Fruit fly (Drosophila melanogaster): Measurements from ENCODE around the gene Caf1-55.
A peak's percentile ranks its signal among the peaks of the same experiment; 100 is the strongest.

Gene Caf1-55

DNA sequence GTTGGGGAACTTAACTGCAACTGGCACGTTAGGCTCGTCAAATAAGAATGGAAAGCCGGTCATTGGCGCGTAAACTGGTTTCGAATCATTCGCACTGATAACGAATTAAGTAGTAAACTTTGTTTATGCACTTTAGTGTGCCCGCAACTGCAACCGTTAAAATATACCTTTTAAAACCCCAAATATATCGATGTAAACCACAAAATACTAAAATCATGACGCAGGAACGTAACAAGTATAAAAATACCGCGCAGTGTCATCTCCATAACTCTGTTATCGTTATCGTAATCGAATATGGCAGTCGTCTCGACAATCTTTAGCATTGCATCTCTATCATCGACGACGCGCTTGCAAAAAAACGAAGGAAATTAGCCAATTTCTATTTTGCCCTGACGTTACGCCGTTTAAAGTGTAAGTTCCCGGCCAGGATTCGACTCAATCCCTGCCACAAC, at the start of gene Caf1-55, which contains the start of gene CG31344:
Caf1-55 (plus strand) TSS at position 298 of the 452 bp plus-strand sequence.
CG31344 (minus strand) TSS at position 51 of the 452 bp plus-strand sequence.
- TF ChIP-seq Ets96B (tag; optimal IDR thresholded peaks at IDR 0.05) (no peak), fkh (GFP tag; optimal IDR thresholded peaks at IDR 0.05) (peak; percentile 19), esn (GFP tag; optimal IDR thresholded peaks at IDR 0.05) (peak; percentile 3), fd85E (GFP tag; optimal IDR thresholded peaks at IDR 0.05) (no peak), CG31627 (GFP tag; optimal IDR thresholded peaks at IDR 0.05) (peak; percentile 2), dsx (GFP tag; optimal IDR thresholded peaks at IDR 0.05; ENCODE audit: poor library complexity, severe bottlenecking) (peak; percentile 73), CG4318 (GFP tag; optimal IDR thresholded peaks at IDR 0.05) (no peak), CG8319 (GFP tag; optimal IDR thresholded peaks at IDR 0.05) (no peak), CG6163 (GFP tag; IDR thresholded peaks at IDR 0.05) (no peak)

DNA sequence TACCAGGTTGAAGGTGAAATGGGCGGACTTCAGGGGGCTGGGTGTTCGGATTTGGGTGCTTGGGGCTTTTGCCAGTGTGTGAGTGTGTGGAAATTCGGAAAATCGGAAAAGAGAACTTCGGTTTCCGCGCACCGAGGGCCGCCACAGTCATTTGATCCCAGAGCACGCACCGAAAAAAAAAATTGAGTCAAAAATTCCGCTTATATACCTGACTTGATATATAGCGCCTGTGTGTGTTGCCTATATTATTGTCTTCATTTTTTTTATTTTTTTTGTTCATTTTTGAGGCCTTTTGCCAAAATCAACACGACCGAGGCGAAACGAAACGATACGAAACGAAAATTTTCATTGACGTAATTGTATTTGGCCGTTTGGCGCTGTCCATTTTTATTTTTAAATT, 48.1 kb upstream of the Caf1-55 start:
- TF ChIP-seq ss (GFP tag; optimal IDR thresholded peaks at IDR 0.05) (no peak), Eip75B (GFP tag; optimal IDR thresholded peaks at IDR 0.05) (no peak), CG15336 (GFP tag; IDR thresholded peaks at IDR 0.05) (no peak), CG6276 (GFP tag; optimal IDR thresholded peaks at IDR 0.05) (no peak), esn (GFP tag; optimal IDR thresholded peaks at IDR 0.05) (no peak), CG7368 (GFP tag; optimal IDR thresholded peaks at IDR 0.05) (no peak), Gug (GFP tag; IDR thresholded peaks at IDR 0.05) (no peak), Met (GFP tag; optimal IDR thresholded peaks at IDR 0.05) (no peak), Eip93F (GFP tag; optimal IDR thresholded peaks at IDR 0.05) (no peak)

DNA sequence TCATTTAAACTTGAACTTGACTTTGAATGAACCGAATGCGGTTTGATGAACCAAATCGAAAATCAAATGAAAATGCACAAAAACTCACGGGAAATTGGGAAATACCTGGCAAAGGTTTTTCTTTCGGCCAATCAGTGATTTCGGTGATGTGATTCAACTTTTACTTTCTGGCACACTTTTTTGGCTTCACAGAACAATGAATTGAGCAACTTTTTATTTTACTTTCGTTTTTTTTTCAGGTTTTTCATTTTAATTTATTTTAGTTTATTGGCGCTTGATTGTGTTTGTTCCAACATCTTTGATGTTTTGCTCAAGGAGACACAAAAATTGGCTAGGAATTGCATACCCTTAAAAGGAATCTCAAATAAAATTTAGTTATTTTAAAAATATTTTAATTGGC, 43.9 kb upstream of the Caf1-55 start, which contains the start of gene Mf:
Mf (minus strand) TSS at position 44 of the 400 bp plus-strand sequence.
- TF ChIP-seq fd59A (GFP tag; optimal IDR thresholded peaks at IDR 0.05) (no peak), Eip75B (GFP tag; optimal IDR thresholded peaks at IDR 0.05) (no peak), Met (GFP tag; optimal IDR thresholded peaks at IDR 0.05) (no peak), CG10631 (GFP tag; optimal IDR thresholded peaks at IDR 0.05) (no peak), CG4318 (GFP tag; optimal IDR thresholded peaks at IDR 0.05) (no peak)

DNA sequence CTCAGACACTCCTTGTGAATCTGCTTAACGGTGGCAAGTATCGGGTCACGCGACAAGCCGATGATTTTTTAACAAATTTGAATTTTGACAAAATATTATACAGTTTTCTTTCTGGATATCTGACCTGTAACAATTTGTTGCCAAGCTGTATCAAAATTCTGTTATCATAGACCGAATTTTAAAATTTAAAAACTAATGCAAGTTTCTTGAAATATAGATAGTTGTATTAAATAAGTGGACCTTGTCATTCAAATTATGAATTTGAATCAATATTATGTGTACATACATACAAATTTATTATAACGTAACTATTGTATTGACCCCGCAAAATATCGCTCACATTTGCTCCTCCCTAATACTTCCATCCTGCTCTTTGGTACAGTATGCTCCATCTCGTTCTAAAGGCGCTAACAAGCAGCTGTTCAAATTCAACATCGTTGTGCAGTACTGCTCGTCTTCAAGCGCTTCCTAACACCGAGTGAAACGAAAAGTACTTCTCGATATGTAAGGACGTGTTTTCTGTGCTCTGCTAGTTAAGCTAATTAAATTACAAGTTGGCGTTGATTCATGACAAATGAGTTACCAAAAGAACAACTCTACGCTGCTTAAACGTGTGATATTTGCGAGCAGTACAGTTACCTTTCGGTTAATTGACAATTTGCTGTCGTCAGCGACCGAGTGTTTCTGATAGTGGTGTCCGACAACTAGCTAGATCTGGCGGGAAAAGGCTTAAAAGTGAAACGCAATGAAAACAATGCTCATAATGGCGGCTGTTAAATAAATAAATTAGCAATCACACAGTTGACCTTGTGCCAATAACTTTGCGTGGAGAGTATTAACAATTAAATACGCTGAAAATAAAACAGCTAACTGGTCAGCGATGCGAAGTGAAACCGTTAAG, 29.0 kb upstream of the Caf1-55 start, which contains the start of the genes Kpc1 and CG42542:
Kpc1 (minus strand) TSS at position 77 of the 901 bp plus-strand sequence.
CG42542 (plus strand) TSS at position 465 of the 901 bp plus-strand sequence.
- TF ChIP-seq CG8319 (GFP tag; optimal IDR thresholded peaks at IDR 0.05) (peak; percentile 31), CG9139 (GFP tag; optimal IDR thresholded peaks at IDR 0.05) (no peak), CG4318 (GFP tag; optimal IDR thresholded peaks at IDR 0.05) (no peak), CG6163 (GFP tag; IDR thresholded peaks at IDR 0.05) (peak; percentile 29; the same call in 1 of the 3 replicates), CG6276 (GFP tag; optimal IDR thresholded peaks at IDR 0.05) (no peak), fd59A (GFP tag; optimal IDR thresholded peaks at IDR 0.05) (peak; percentile 52), CG6808 (GFP tag; optimal IDR thresholded peaks at IDR 0.05) (peak; percentile 2), CG8632 (GFP tag; optimal IDR thresholded peaks at IDR 0.05) (peak; percentile 62), CG32006 (GFP tag; optimal IDR thresholded peaks at IDR 0.05) (peak; percentile 72), CG11762 (GFP tag; optimal IDR thresholded peaks at IDR 0.05; ENCODE audit: insufficient read depth) (peak; percentile 25), CG1621 (tag; optimal IDR thresholded peaks at IDR 0.05) (peak; percentile 3), Hr38 (GFP tag; optimal IDR thresholded peaks at IDR 0.05) (no peak), CG10669 (GFP tag; optimal IDR thresholded peaks at IDR 0.05) (no peak), CG31627 (GFP tag; optimal IDR thresholded peaks at IDR 0.05) (peak; percentile 80), Gug (GFP tag; IDR thresholded peaks at IDR 0.05) (peak; percentile 13; the same call in 1 of the 2 replicates), Lpt (GFP tag; optimal IDR thresholded peaks at IDR 0.05) (peak; percentile 47), acj6 (GFP tag; optimal IDR thresholded peaks at IDR 0.05) (peak; percentile 79), Eip93F (GFP tag; optimal IDR thresholded peaks at IDR 0.05) (peak; percentile 32), Sox14 (GFP tag; optimal IDR thresholded peaks at IDR 0.05) (peak; percentile 69), CG8119 (GFP tag; IDR thresholded peaks at IDR 0.05) (peak; percentile 53; the same call in 1 of the 3 replicates), Hr39 (GFP tag; optimal IDR thresholded peaks at IDR 0.05) (peak; percentile 81), esn (GFP tag; optimal IDR thresholded peaks at IDR 0.05) (peak; percentile 80), lz (GFP tag; optimal IDR thresholded peaks at IDR 0.05) (peak; percentile 84), cyc (GFP tag; optimal IDR thresholded peaks at IDR 0.05) (peak; percentile 71), topi (GFP tag; optimal IDR thresholded peaks at IDR 0.05) (peak; percentile 74), CG6854 (GFP tag; optimal IDR thresholded peaks at IDR 0.05) (no peak), CG3919 (GFP tag; optimal IDR thresholded peaks at IDR 0.05) (peak; percentile 73), Hr4 (GFP tag; optimal IDR thresholded peaks at IDR 0.05) (peak; percentile 81), pdm3 (GFP tag; optimal IDR thresholded peaks at IDR 0.05) (peak; percentile 83), CG10631 (GFP tag; optimal IDR thresholded peaks at IDR 0.05) (peak; percentile 75), dac (GFP tag; optimal IDR thresholded peaks at IDR 0.05) (no peak), Sox15 (GFP tag; optimal IDR thresholded peaks at IDR 0.05) (peak; percentile 57)

Data from whole organism, prepupa.